Fruit fly (Drosophila melanogaster) S2 (cell line): ENCODE data around the gene yellow-b.

Experiments used
- CG8478 ChIP-seq: fragments of >200 bp; optimal IDR thresholded peaks from 2 replicates; lab custom pipeline; 2018
- CTCF ChIP-seq, 2 experiments: fragments of >200 bp; optimal IDR thresholded peaks; 2 replicates each; lab custom pipeline; 2018

dm6 chr2L:16727578-16728023, 26.5 kb upstream of the yellow-b start, which contains the start of gene VhaSFD:
- TF ChIP-seq CG8478 (lab: Kevin White, UChicago) (no peak), CTCF (optimal IDR thresholded peaks at IDR 0.05; lab: Kevin White, UChicago) (no peak)
